Worm (Caenorhabditis elegans) whole organism, L3 larva: Measurements from ENCODE around the gene trpa-1.

Source experiments
- R02D3.7 ChIP-seq: fragments of 150-350 bp; optimal IDR thresholded peaks from 2 replicates; lab custom pipeline; 2014; ENCODE audit warnings: missing biosample characterization, missing genetic modification characterization
- ama-1 ChIP-seq: fragments of 150-350 bp; optimal IDR thresholded peaks from 2 replicates; lab custom pipeline; 2018
- ceh-82 ChIP-seq: fragments of 150-350 bp; optimal IDR thresholded peaks from 2 replicates; lab custom pipeline; 2014; ENCODE audit warnings: missing biosample characterization, missing genetic modification characterization
- fkh-10 ChIP-seq: sonication (generic microtip); optimal IDR thresholded peaks from 2 replicates; lab custom pipeline; 2017; ENCODE audit warnings: missing biosample characterization, missing genetic modification reagents, missing genetic modification characterization
- nhr-11 ChIP-seq: fragments of 150-350 bp; optimal IDR thresholded peaks from 2 replicates; lab custom pipeline; 2014; ENCODE audit warnings: missing biosample characterization, missing genetic modification characterization
- nhr-237 ChIP-seq: fragments of 150-350 bp; optimal IDR thresholded peaks from 2 replicates; lab custom pipeline; 2014; ENCODE audit warnings: missing biosample characterization, missing genetic modification characterization
- nhr-76 ChIP-seq: fragments of 150-350 bp; sonication (generic microtip); optimal IDR thresholded peaks from 5 replicates; lab custom pipeline; 2014; ENCODE audit warnings: missing biosample characterization, missing genetic modification characterization
- zag-1 ChIP-seq: fragments of 150-350 bp; optimal IDR thresholded peaks from 2 replicates; lab custom pipeline; 2014; ENCODE audit warnings: missing biosample characterization, missing genetic modification characterization

DNA sequence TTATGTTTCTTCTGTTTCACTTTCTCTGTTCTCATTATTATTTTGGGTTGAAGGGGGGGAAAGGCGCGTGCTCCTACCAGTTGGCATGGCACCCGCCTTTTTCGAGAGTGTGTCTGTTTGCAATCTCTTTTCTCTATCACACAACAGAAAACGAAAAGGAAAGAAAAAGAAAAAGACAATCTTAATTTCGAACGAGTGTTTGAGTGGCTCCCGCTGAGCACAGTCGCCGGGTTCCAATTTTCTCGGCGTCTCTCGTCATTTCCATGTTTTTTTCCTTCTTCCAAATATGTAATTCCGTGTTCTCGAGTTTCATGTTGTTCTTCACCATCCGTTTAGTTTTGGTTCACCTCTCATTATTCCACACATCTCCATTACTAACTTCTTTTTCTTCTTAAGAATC is 22.2 kb upstream of the trpa-1 start, which contains the start of gene F38H4.3:
- no peak for TF ChIP-seq nhr-11 (tag; lab: Kevin White, UChicago)
- no peak for TF ChIP-seq fkh-10 (GFP tag; lab: Kevin White, UChicago)
- TF ChIP-seq ceh-82 (tag; lab: Kevin White, UChicago) = no peak
- no peak for TF ChIP-seq nhr-76 (tag; lab: Kevin White, UChicago)
- TF ChIP-seq R02D3.7 (tag; lab: Kevin White, UChicago) = no peak
- no peak for TF ChIP-seq zag-1
- TF ChIP-seq ama-1 (lab: Kevin White, UChicago) = no peak
- no peak for TF ChIP-seq nhr-237 (tag; lab: Kevin White, UChicago)
